Worm (Caenorhabditis elegans): Measurements from ENCODE around the gene anoh-1.

Gene anoh-1

DNA sequence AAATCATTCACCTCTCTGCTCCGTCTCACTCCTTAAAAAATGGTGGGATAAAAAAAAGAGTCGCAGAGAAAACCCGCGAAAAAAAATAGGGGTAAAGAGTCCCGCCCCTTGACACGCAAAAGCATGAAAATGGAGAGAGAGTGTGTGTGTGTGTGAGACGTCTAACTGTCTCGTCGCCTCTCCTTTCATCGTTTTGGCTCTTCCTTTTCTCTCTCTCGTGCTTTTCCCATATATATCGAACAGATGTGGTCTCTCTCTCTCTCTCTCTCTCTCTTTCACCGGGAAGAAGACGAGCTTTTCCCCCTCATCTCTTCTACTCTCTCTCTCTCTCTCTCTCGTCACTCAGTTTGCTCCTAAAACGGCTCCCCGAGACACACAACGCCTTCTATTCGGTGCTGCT is 29.4 kb downstream of the anoh-1 start:
- TF ChIP-seq fkh-8 (tag; optimal IDR thresholded peaks at IDR 0.05) (peak; percentile 97), hlh-17 (GFP tag; optimal IDR thresholded peaks at IDR 0.05; ENCODE audit: borderline replicate concordance) (no peak), snu-23 (GFP tag; optimal IDR thresholded peaks at IDR 0.05) (peak; percentile 82), mdl-1 (tag; optimal IDR thresholded peaks at IDR 0.05) (peak in 1 of 2 experiments; percentile 47), lin-35 (GFP tag; optimal IDR thresholded peaks at IDR 0.05) (peak in 1 of 2 experiments; percentile 74), zag-1 (tag; optimal IDR thresholded peaks at IDR 0.05) (peak; percentile 3), ceh-88 (GFP tag; IDR thresholded peaks at IDR 0.05) (no peak), nhr-47 (tag; optimal IDR thresholded peaks at IDR 0.05) (peak; percentile 85), F16B12.6 (tag; optimal IDR thresholded peaks at IDR 0.05) (no peak), tlp-1 (tag; optimal IDR thresholded peaks at IDR 0.05) (no peak), nhr-85 (tag) (no peak), xbp-1 (tag; optimal IDR thresholded peaks at IDR 0.05) (peak; percentile 55), ets-5 (GFP tag; IDR thresholded peaks at IDR 0.05) (no peak), rnt-1 (tag; optimal IDR thresholded peaks at IDR 0.05) (peak; percentile 37), Y116A8C.19 (tag; optimal IDR thresholded peaks at IDR 0.05; ENCODE audit: borderline replicate concordance) (no peak), sox-4 (tag; optimal IDR thresholded peaks at IDR 0.05) (no peak), elt-2 (tag; optimal IDR thresholded peaks at IDR 0.05) (no peak), efl-3 (GFP tag; optimal IDR thresholded peaks at IDR 0.05) (no peak), ztf-11 (tag; optimal IDR thresholded peaks at IDR 0.05) (peak in 1 of 2 experiments; percentile 64), lin-13 (GFP tag; optimal IDR thresholded peaks at IDR 0.05) (peak; percentile 66), blmp-1 (tag; optimal IDR thresholded peaks at IDR 0.05) (no peak), sup-37 (GFP tag; optimal IDR thresholded peaks at IDR 0.05) (no peak), lsy-2 (tag; optimal IDR thresholded peaks at IDR 0.05) (peak; percentile 51 to 75), nhr-237 (tag; optimal IDR thresholded peaks at IDR 0.05) (no peak), unc-62 (GFP tag; optimal IDR thresholded peaks at IDR 0.05) (no peak), nhr-90 (tag; optimal IDR thresholded peaks at IDR 0.05; ENCODE audit: poor library complexity) (no peak), pqm-1 (tag; optimal IDR thresholded peaks at IDR 0.05) (no peak), fkh-4 (tag; optimal IDR thresholded peaks at IDR 0.05; ENCODE audit: borderline replicate concordance) (no peak), lin-15B (tag; optimal IDR thresholded peaks at IDR 0.05) (no peak), nhr-84 (tag; optimal IDR thresholded peaks at IDR 0.05) (no peak), lir-3 (tag; optimal IDR thresholded peaks at IDR 0.05; ENCODE audit: poor library complexity) (peak; percentile 24), swsn-7 (tag; optimal IDR thresholded peaks at IDR 0.05) (peak; percentile 84), C16A3.4 (tag; optimal IDR thresholded peaks at IDR 0.05) (peak; percentile 2), mep-1 (tag; optimal IDR thresholded peaks at IDR 0.05) (peak; percentile 5), nhr-19 (GFP tag; conservative IDR thresholded peaks at IDR 0.05) (peak; percentile 48), fos-1 (tag; optimal IDR thresholded peaks at IDR 0.05) (peak; percentile 65), skn-1 (tag; optimal IDR thresholded peaks at IDR 0.05) (no peak), dsc-1 (tag; optimal IDR thresholded peaks at IDR 0.05) (peak; percentile 77), pag-3 (tag; optimal IDR thresholded peaks at IDR 0.05; ENCODE audit: borderline replicate concordance, insufficient read depth) (no peak), unc-86 (tag; optimal IDR thresholded peaks at IDR 0.05) (peak; percentile 90), ceh-63 (GFP tag; optimal IDR thresholded peaks at IDR 0.05) (peak; percentile 53), mef-2 (tag; optimal IDR thresholded peaks at IDR 0.05) (no peak), tbx-2 (tag; optimal IDR thresholded peaks at IDR 0.05) (peak; percentile 83), nhr-20 (tag; optimal IDR thresholded peaks at IDR 0.05) (peak; percentile 44), hpl-2 (GFP tag; optimal IDR thresholded peaks at IDR 0.05) (no peak), efl-1 (optimal IDR thresholded peaks at IDR 0.05) (peak; percentile 67 to 80), efl-1 (GFP tag; optimal IDR thresholded peaks at IDR 0.05 in 1 of 2) (peak; percentile 17 to 82), unc-130 (tag; optimal IDR thresholded peaks at IDR 0.05) (no peak), C34B4.2 (tag; optimal IDR thresholded peaks at IDR 0.05) (no peak), ces-1 (GFP tag; optimal IDR thresholded peaks at IDR 0.05) (no peak), snpc-4 (tag; optimal IDR thresholded peaks at IDR 0.05) (peak; percentile 20), ceh-8 (GFP tag; optimal IDR thresholded peaks at IDR 0.05) (peak; percentile 30), egl-27 (tag; optimal IDR thresholded peaks at IDR 0.05) (peak in 1 of 2 experiments; percentile 25)
